Worm (Caenorhabditis elegans): ENCODE measurements around the gene C32D5.4.

ce11 chrII:6311888-6312287 lies 11.0 kb downstream of the C32D5.4 start:
- TF ChIP-seq aly-2 (tag; optimal IDR thresholded peaks at IDR 0.05) (no peak), ama-1 (optimal IDR thresholded peaks at IDR 0.05) (no peak), elt-1 (tag; optimal IDR thresholded peaks at IDR 0.05) (no peak), nhr-237 (tag; optimal IDR thresholded peaks at IDR 0.05) (no peak), ceh-82 (tag; optimal IDR thresholded peaks at IDR 0.05) (no peak), sem-4 (tag; optimal IDR thresholded peaks at IDR 0.05) (no peak), ZK546.5 (tag; optimal IDR thresholded peaks at IDR 0.05) (no peak), fos-1 (tag; optimal IDR thresholded peaks at IDR 0.05) (no peak), sma-9 (GFP tag; optimal IDR thresholded peaks at IDR 0.05) (no peak), sma-9 (tag; optimal IDR thresholded peaks at IDR 0.05) (no peak), snpc-4 (tag; optimal IDR thresholded peaks at IDR 0.05) (no peak)

Data from whole organism, L2 larva.